Worm (Caenorhabditis elegans): ENCODE data around the gene R03H10.4.
"Not testable (repeated sequence)": the region's sequence is repeated elsewhere in the genome, so short reads cannot be mapped to it uniquely, and the experiment has no call there.

ce11 chrII:4168404-4168803 lies at the start of gene R03H10.4:
- TF ChIP-seq T22C8.4 (GFP tag; IDR thresholded peaks at IDR 0.05); ref-1 (GFP tag; conservative IDR thresholded peaks at IDR 0.05): not testable (repeated sequence)

All from whole organism, midembryonic.